Fruit fly (Drosophila melanogaster) whole organism, prepupa: ENCODE data around the gene TwdlX.

Experiments used
- Blimp-1 ChIP-seq: fragments of 200-800 bp; sonication (Bioruptor generic); optimal IDR thresholded peaks from 3 replicates; lab custom pipeline; 2017; ENCODE audit warnings: missing biosample characterization, missing genetic modification characterization, mild to moderate bottlenecking, moderate library complexity, missing genetic modification reagents
- CG10669 ChIP-seq: fragments of 200-800 bp; sonication (Bioruptor generic); optimal IDR thresholded peaks from 3 replicates; lab custom pipeline; 2018; ENCODE audit warnings: missing biosample characterization, mild to moderate bottlenecking, missing genetic modification characterization, moderate library complexity
- CG11294 ChIP-seq: fragments of 200-800 bp; sonication (Bioruptor generic); IDR thresholded peaks from 2 replicates; pipeline ENCODE4 v1.3.6; 2022; ENCODE audit warnings: missing biosample characterization, missing genetic modification characterization
- CG11762 ChIP-seq: fragments of 200-800 bp; sonication (Bioruptor generic); optimal IDR thresholded peaks from 3 replicates; lab custom pipeline; 2016; ENCODE audit warnings: missing biosample characterization, missing genetic modification characterization; ENCODE audit not compliant: insufficient read depth
- CG11902 ChIP-seq: fragments of 200-800 bp; sonication (Bioruptor generic); optimal IDR thresholded peaks from 3 replicates; lab custom pipeline; 2016; ENCODE audit warnings: missing biosample characterization, missing genetic modification characterization
- CG15336 ChIP-seq: fragments of 200-800 bp; sonication (Bioruptor generic); IDR thresholded peaks from 2 replicates; pipeline ENCODE4 v1.3.6; 2022; ENCODE audit warnings: missing biosample characterization, missing genetic modification characterization
- CG1621 ChIP-seq: fragments of 200-800 bp; sonication (Bioruptor generic); optimal IDR thresholded peaks from 3 replicates; lab custom pipeline; 2018; ENCODE audit warnings: missing biosample characterization, mild to moderate bottlenecking, missing genetic modification characterization
- CG31627 ChIP-seq: fragments of 200-800 bp; sonication (Bioruptor generic); optimal IDR thresholded peaks from 3 replicates; lab custom pipeline; 2016; ENCODE audit warnings: missing biosample characterization, missing genetic modification characterization
- CG34406 ChIP-seq: fragments of 200-800 bp; sonication (Bioruptor generic); optimal IDR thresholded peaks from 3 replicates; lab custom pipeline; 2016; ENCODE audit warnings: missing biosample characterization, missing genetic modification characterization
- CG3919 ChIP-seq: fragments of 200-800 bp; sonication (Bioruptor generic); optimal IDR thresholded peaks from 3 replicates; lab custom pipeline; 2016; ENCODE audit warnings: missing biosample characterization, missing genetic modification characterization
- CG4318 ChIP-seq: fragments of 200-800 bp; sonication (Bioruptor generic); optimal IDR thresholded peaks from 3 replicates; lab custom pipeline; 2017; ENCODE audit warnings: missing biosample characterization, mild to moderate bottlenecking, missing genetic modification characterization
- CG6792 ChIP-seq: fragments of 200-800 bp; sonication (Bioruptor generic); optimal IDR thresholded peaks from 3 replicates; lab custom pipeline; 2016; ENCODE audit warnings: missing biosample characterization, missing genetic modification characterization
- CG8119 ChIP-seq: fragments of 200-800 bp; sonication (Bioruptor generic); IDR thresholded peaks from 3 replicates; pipeline ENCODE4 v1.3.6; 2022; ENCODE audit warnings: missing biosample characterization, missing genetic modification characterization
- CG8319 ChIP-seq: fragments of 200-800 bp; sonication (Bioruptor generic); optimal IDR thresholded peaks from 3 replicates; lab custom pipeline; 2016; ENCODE audit warnings: missing biosample characterization, missing genetic modification characterization
- CG8632 ChIP-seq: fragments of 200-800 bp; sonication (Bioruptor generic); optimal IDR thresholded peaks from 3 replicates; lab custom pipeline; 2016; ENCODE audit warnings: missing biosample characterization, missing genetic modification characterization
- CG9139 ChIP-seq: fragments of 200-800 bp; sonication (Bioruptor generic); optimal IDR thresholded peaks from 3 replicates; lab custom pipeline; 2017; ENCODE audit warnings: missing biosample characterization, mild to moderate bottlenecking, missing genetic modification characterization
- Eip75B ChIP-seq: fragments of 200-800 bp; sonication (Bioruptor generic); optimal IDR thresholded peaks from 3 replicates; lab custom pipeline; 2016; ENCODE audit warnings: missing biosample characterization, missing genetic modification characterization
- Eip78C ChIP-seq: fragments of 200-800 bp; sonication (Bioruptor generic); peaks from one replicate; lab custom pipeline; 2016; ENCODE audit warnings: missing biosample characterization, missing genetic modification characterization
- Eip93F ChIP-seq: fragments of 200-800 bp; sonication (Bioruptor generic); optimal IDR thresholded peaks from 2 replicates; lab custom pipeline; 2016; ENCODE audit warnings: missing biosample characterization, mild to moderate bottlenecking, missing genetic modification characterization
- Ets96B ChIP-seq: fragments of 200-800 bp; optimal IDR thresholded peaks from 2 replicates; lab custom pipeline; 2019; ENCODE audit warnings: missing biosample characterization, mild to moderate bottlenecking, missing genetic modification characterization, moderate library complexity
- Hr4 ChIP-seq: fragments of 200-800 bp; sonication (Bioruptor generic); optimal IDR thresholded peaks from 3 replicates; lab custom pipeline; 2016; ENCODE audit warnings: missing biosample characterization, missing genetic modification characterization
- Lpt ChIP-seq: fragments of 200-800 bp; sonication (Bioruptor generic); optimal IDR thresholded peaks from 3 replicates; lab custom pipeline; 2016; ENCODE audit warnings: missing biosample characterization, missing genetic modification characterization
- OdsH ChIP-seq: fragments of 200-800 bp; sonication (Bioruptor generic); optimal IDR thresholded peaks from 3 replicates; lab custom pipeline; 2016; ENCODE audit warnings: missing biosample characterization, missing genetic modification characterization
- Sox102F ChIP-seq: fragments of 200-800 bp; sonication (Bioruptor generic); optimal IDR thresholded peaks from 2 replicates; lab custom pipeline; 2016; ENCODE audit warnings: missing biosample characterization, mild to moderate bottlenecking, missing genetic modification characterization
- Sox14 ChIP-seq: fragments of 200-800 bp; sonication (Bioruptor generic); optimal IDR thresholded peaks from 3 replicates; lab custom pipeline; 2016; ENCODE audit warnings: missing biosample characterization, missing genetic modification characterization
- Sox15 ChIP-seq: fragments of 200-800 bp; sonication (Bioruptor generic); optimal IDR thresholded peaks from 3 replicates; lab custom pipeline; 2016; ENCODE audit warnings: missing biosample characterization, missing genetic modification characterization
- achi ChIP-seq: fragments of 200-800 bp; sonication (Bioruptor generic); optimal IDR thresholded peaks from 3 replicates; lab custom pipeline; 2016; ENCODE audit warnings: missing biosample characterization, missing genetic modification characterization
- acj6 ChIP-seq: fragments of 200-800 bp; sonication (Bioruptor generic); optimal IDR thresholded peaks from 3 replicates; lab custom pipeline; 2016; ENCODE audit warnings: missing biosample characterization, missing genetic modification characterization
- cyc ChIP-seq: fragments of 200-800 bp; sonication (Bioruptor generic); optimal IDR thresholded peaks from 3 replicates; lab custom pipeline; 2016; ENCODE audit warnings: missing biosample characterization, missing genetic modification characterization
- dac ChIP-seq: fragments of 200-800 bp; sonication (Bioruptor generic); optimal IDR thresholded peaks from 2 replicates; lab custom pipeline; 2017; ENCODE audit warnings: missing biosample characterization, mild to moderate bottlenecking, missing genetic modification characterization
- dsx ChIP-seq: fragments of 200-800 bp; optimal IDR thresholded peaks from 3 replicates; lab custom pipeline; 2019; ENCODE audit warnings: missing biosample characterization, mild to moderate bottlenecking, missing genetic modification characterization, moderate library complexity; ENCODE audit not compliant: poor library complexity, severe bottlenecking
- eg ChIP-seq: fragments of 200-800 bp; sonication (Bioruptor generic); IDR thresholded peaks from 3 replicates; pipeline ENCODE4 v1.3.6; 2022; ENCODE audit warnings: missing biosample characterization, missing genetic modification characterization
- fd59A ChIP-seq: fragments of 200-800 bp; sonication (Bioruptor generic); optimal IDR thresholded peaks from 2 replicates; lab custom pipeline; 2017; ENCODE audit warnings: missing biosample characterization, mild to moderate bottlenecking, missing genetic modification characterization, missing genetic modification reagents
- fd85E ChIP-seq: fragments of 200-800 bp; sonication (Bioruptor generic); optimal IDR thresholded peaks from 3 replicates; lab custom pipeline; 2016; ENCODE audit warnings: missing biosample characterization, missing genetic modification characterization
- fkh ChIP-seq: fragments of 200-800 bp; sonication (Bioruptor generic); optimal IDR thresholded peaks from 3 replicates; lab custom pipeline; 2017; ENCODE audit warnings: missing biosample characterization, mild to moderate bottlenecking, missing genetic modification characterization, moderate library complexity
- net ChIP-seq: fragments of 200-800 bp; sonication (Bioruptor generic); optimal IDR thresholded peaks from 3 replicates; lab custom pipeline; 2016; ENCODE audit warnings: missing biosample characterization, missing genetic modification characterization
- pdm3 ChIP-seq: fragments of 200-800 bp; sonication (Bioruptor generic); optimal IDR thresholded peaks from 3 replicates; lab custom pipeline; 2016; ENCODE audit warnings: missing biosample characterization, missing genetic modification characterization
- spab ChIP-seq: fragments of 200-800 bp; sonication (Bioruptor generic); optimal IDR thresholded peaks from 2 replicates; lab custom pipeline; 2017; ENCODE audit warnings: missing biosample characterization, mild to moderate bottlenecking, missing genetic modification characterization, missing genetic modification reagents
- ss ChIP-seq, 2 experiments: fragments of 200-800 bp; sonication (Bioruptor generic); optimal IDR thresholded peaks; 2 replicates in 1 of 2; 3 replicates in 1 of 2; lab custom pipeline; 2017 to 2018; ENCODE audit warnings: mild to moderate bottlenecking in 2 of 2, missing biosample characterization in 2 of 2, missing genetic modification characterization in 2 of 2, moderate library complexity in 1 of 2
- svp ChIP-seq: fragments of 200-800 bp; sonication (Bioruptor generic); peaks from one replicate; lab custom pipeline; 2016; ENCODE audit warnings: missing biosample characterization, missing genetic modification characterization
- topi ChIP-seq: fragments of 200-800 bp; sonication (Bioruptor generic); optimal IDR thresholded peaks from 3 replicates; lab custom pipeline; 2016; ENCODE audit warnings: missing biosample characterization, missing genetic modification characterization
- vri ChIP-seq: fragments of 200-800 bp; sonication (Bioruptor generic); optimal IDR thresholded peaks from 3 replicates; lab custom pipeline; 2016; ENCODE audit warnings: missing biosample characterization, mild to moderate bottlenecking, missing genetic modification characterization

The TwdlX gene

DNA sequence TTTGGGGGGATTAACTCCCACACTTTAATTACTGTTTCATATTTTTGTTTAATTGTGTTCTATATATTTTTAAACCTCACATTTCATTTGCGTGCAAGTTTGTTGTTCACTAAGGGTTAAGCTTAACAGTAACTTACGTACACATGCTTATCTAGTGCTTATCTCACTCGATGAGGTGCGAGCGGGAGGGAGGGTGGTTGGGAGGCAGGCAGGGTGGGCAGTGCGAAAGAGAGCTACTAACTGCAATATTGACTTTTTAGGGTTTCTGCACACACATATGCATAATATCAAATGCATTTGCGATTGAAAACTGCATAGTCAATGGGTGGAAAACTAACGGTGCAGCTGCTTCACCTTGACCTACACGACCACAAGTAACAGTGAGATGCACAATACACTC lies 36.4 kb upstream of the TwdlX start (continued):
- TF ChIP-seq topi (GFP tag; lab: Kevin White, UChicago) (no peak), CG34406 (GFP tag; lab: Kevin White, UChicago) (no peak), Sox14 (GFP tag; lab: Kevin White, UChicago) (no peak), CG4318 (GFP tag; lab: Kevin White, UChicago) (no peak), CG8119 (GFP tag; lab: Robert Waterston, UW) (no peak), OdsH (no peak), CG10669 (no peak), pdm3 (GFP tag; lab: Kevin White, UChicago) (no peak), achi (GFP tag; lab: Kevin White, UChicago) (peak; percentile 19), net (GFP tag; lab: Kevin White, UChicago) (no peak), Ets96B (tag; lab: Kevin White, UChicago) (no peak), Hr4 (GFP tag; lab: Kevin White, UChicago) (no peak), CG11902 (no peak), spab (no peak), CG8319 (no peak), fkh (GFP tag; lab: Kevin White, UChicago) (peak; percentile 5), CG8632 (GFP tag; lab: Kevin White, UChicago) (no peak), Blimp-1 (GFP tag; lab: Kevin White, UChicago) (no peak), CG3919 (GFP tag; lab: Kevin White, UChicago) (no peak), Eip78C (peak; percentile 53), CG31627 (GFP tag; lab: Kevin White, UChicago) (no peak), Eip93F (no peak), Eip75B (GFP tag; lab: Kevin White, UChicago) (no peak), CG11762 (GFP tag; lab: Kevin White, UChicago) (no peak)

DNA sequence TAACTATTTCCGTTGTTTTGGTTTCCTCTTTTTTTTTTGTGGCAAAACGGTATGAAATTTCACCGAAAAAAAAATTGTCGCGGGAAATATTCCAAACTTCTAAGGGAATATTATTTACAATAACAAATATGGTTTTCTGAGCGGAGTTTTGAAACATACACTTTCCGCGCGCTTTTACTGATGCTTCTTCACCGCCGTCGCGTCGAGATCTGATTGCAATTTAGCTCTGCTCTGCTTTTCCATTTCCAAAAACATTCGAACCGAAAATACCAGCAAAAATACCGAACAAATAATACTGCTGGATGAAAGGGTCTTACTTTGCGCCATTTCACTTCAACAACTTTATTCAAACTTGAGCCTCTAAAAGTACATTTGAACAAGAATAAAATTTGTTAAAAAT lies 35.9 kb upstream of the TwdlX start, which contains the start of gene Septin4:
Gene Septin4, minus strand, starts transcription at position 215 of the 400 bp plus-strand sequence.
- TF ChIP-seq fd85E (GFP tag; lab: Kevin White, UChicago) (no peak), Eip78C (peak; percentile 82), Sox15 (GFP tag; lab: Kevin White, UChicago) (no peak), fd59A (GFP tag; lab: Kevin White, UChicago) (no peak), eg (no peak), Hr4 (GFP tag; lab: Kevin White, UChicago) (no peak), CG34406 (GFP tag; lab: Kevin White, UChicago) (no peak)

DNA sequence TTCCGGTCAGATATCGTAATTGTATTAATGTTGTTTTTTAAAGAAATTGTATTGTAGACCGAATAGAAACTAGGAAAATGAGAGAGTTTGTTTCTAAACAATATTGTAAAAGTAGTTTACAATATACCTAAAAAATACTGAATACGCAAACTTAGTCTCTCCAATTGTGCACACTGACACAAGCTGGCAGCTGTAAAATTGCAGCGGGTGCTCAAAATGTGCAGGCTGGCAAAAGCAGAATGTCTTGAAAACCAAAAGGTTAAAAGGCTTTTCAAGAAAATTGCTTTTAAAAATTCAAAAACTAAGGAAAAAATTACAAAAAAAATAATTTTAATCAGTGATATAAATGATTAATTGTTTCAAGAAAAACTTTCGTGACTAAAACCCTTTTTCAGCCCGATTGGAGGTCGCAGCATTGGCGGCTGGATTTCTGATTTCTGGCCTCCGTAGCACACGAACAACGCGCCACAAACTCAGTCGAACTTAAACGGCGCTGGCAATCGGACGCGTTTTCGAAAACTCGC lies 35.2 kb upstream of the TwdlX start, which contains the start of gene CG4678:
Gene CG4678, plus strand, starts transcription at position 474 of the 524 bp plus-strand sequence.
- TF ChIP-seq svp (peak; percentile 72), Sox15 (GFP tag; lab: Kevin White, UChicago) (no peak), acj6 (no peak)

DNA sequence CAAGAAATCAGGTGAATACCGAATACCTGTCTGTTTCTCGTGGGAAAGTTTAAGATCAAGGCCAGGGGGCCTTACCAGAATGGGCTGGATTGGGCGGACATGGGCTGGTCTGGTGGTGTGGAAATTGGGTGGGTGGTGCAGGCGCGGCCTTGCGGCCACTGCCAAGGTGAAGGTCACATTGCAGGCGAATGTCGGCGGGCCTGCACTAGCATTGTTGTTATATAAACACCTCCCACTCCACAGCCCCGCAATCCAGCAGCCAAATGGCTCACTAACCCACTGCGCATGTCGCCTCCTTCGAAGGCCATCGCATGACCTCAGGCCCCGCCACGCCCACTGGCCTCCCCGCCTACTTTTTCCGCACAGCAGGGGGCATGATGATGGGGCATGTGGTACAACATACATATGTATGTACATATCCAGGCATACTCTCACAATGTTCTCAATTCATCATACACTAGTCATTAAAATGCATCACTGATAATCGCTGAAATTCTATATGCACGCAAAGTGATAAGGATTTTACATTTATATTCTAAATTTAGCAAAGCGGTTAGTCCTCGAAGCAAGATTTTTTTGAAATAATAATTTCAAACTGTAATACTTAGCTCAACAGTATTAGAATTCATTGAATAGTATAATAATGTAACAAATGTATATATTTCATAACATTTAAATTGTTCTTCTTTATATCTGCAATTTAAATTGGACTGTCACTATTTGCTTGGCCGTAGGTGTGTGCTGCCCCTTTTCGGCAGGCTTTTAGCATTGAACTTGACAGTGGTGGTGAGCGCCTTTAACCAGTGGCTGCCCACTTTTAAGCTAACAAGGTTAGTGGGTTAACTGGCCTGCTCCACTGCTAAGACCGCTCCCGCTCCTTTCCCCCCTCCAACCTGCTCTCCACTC lies 34.0 kb upstream of the TwdlX start:
- peak; percentile 4 for TF ChIP-seq OdsH
- TF ChIP-seq Ets96B (tag; lab: Kevin White, UChicago): no peak
- TF ChIP-seq Sox102F (GFP tag; lab: Kevin White, UChicago): no peak
- TF ChIP-seq dac (GFP tag; lab: Kevin White, UChicago): no peak
- TF ChIP-seq Sox15 (GFP tag; lab: Kevin White, UChicago): no peak
- TF ChIP-seq CG15336 (GFP tag; lab: Robert Waterston, UW): peak; percentile 18; the same call in 1 of the 2 replicates
- TF ChIP-seq Eip75B (GFP tag; lab: Kevin White, UChicago): peak; percentile 5
- TF ChIP-seq CG9139 (GFP tag; lab: Kevin White, UChicago): no peak
- no peak for TF ChIP-seq ss (GFP tag; optimal IDR thresholded peaks at IDR 0.05; lab: Kevin White, UChicago)
- TF ChIP-seq Hr4 (GFP tag; lab: Kevin White, UChicago): peak; percentile 13
- peak; percentile 33 for TF ChIP-seq svp
- no peak for TF ChIP-seq spab
- TF ChIP-seq net (GFP tag; lab: Kevin White, UChicago): no peak
- no peak for TF ChIP-seq Eip93F
- no peak for TF ChIP-seq CG34406 (GFP tag; lab: Kevin White, UChicago)
- no peak for TF ChIP-seq Sox14 (GFP tag; lab: Kevin White, UChicago)
- no peak for TF ChIP-seq CG6792 (GFP tag; lab: Kevin White, UChicago)
- no peak for TF ChIP-seq Lpt (GFP tag; lab: Kevin White, UChicago)
- no peak for TF ChIP-seq dsx
- no peak for TF ChIP-seq CG11294 (GFP tag; lab: Robert Waterston, UW)
- TF ChIP-seq vri (GFP tag; lab: Kevin White, UChicago): no peak
- no peak for TF ChIP-seq CG1621
- TF ChIP-seq cyc (GFP tag; lab: Kevin White, UChicago): no peak
- peak; percentile 66 for TF ChIP-seq Eip78C
